Worm (Caenorhabditis elegans) whole organism, L3 larva: ENCODE data around the gene Y105C5A.9.

Experiments
- ama-1 ChIP-seq: fragments of 150-350 bp; optimal IDR thresholded peaks from 2 replicates; lab custom pipeline; 2018
- elt-1 ChIP-seq: fragments of 150-350 bp; optimal IDR thresholded peaks from 2 replicates; lab custom pipeline; 2014; ENCODE audit warnings: missing biosample characterization, missing genetic modification characterization
- nfya-1 ChIP-seq: sonication (generic microtip); optimal IDR thresholded peaks from 2 replicates; lab custom pipeline; 2017; ENCODE audit warnings: missing genetic modification characterization, mild to moderate bottlenecking, missing compliant biosample characterization, antibody characterized with exemption, moderate library complexity; ENCODE audit not compliant: insufficient read depth
- nhr-237 ChIP-seq: fragments of 150-350 bp; optimal IDR thresholded peaks from 2 replicates; lab custom pipeline; 2014; ENCODE audit warnings: missing biosample characterization, missing genetic modification characterization
- nhr-28 ChIP-seq: fragments of 150-350 bp; optimal IDR thresholded peaks from 2 replicates; lab custom pipeline; 2014; ENCODE audit warnings: missing biosample characterization, missing genetic modification characterization
- pha-4 ChIP-seq: fragments of 150-350 bp; optimal IDR thresholded peaks from 2 replicates; lab custom pipeline; 2014; ENCODE audit warnings: missing biosample characterization, missing genetic modification reagents, missing genetic modification characterization
- pqm-1 ChIP-seq: fragments of 150-350 bp; optimal IDR thresholded peaks from 2 replicates; lab custom pipeline; 2017; ENCODE audit warnings: missing biosample characterization, missing genetic modification characterization, inconsistent platforms
- skn-1 ChIP-seq: fragments of 150-350 bp; optimal IDR thresholded peaks from 2 replicates; lab custom pipeline; 2014; ENCODE audit warnings: missing biosample characterization, missing genetic modification characterization
- unc-39 ChIP-seq: sonication (generic microtip); optimal IDR thresholded peaks from 4 replicates; lab custom pipeline; 2017; ENCODE audit warnings: missing biosample characterization, missing genetic modification characterization
- ztf-11 ChIP-seq: fragments of 150-350 bp; optimal IDR thresholded peaks from 2 replicates; lab custom pipeline; 2014; ENCODE audit warnings: missing biosample characterization, missing genetic modification characterization
- ztf-4 ChIP-seq: fragments of 150-350 bp; optimal IDR thresholded peaks from 2 replicates; lab custom pipeline; 2014; ENCODE audit warnings: missing biosample characterization, missing genetic modification characterization

DNA sequence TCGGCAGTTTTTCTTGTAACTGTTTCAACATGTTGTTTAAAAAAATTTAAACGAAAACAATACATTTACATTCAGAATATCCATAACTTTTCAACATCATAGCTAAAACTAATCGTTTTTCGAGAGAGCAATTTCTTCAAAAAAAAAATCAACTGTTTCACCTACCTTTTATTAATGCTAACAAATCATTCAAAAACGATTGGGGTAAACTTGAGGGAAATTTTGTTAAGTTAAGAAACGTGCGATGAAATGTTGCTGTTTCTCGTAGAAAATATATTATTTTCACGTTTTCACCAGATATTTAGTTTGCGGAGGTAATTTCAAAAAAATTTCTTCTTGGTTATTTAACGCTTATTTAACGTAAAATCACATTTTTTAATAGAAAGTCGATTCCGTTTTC lies 24.9 kb upstream of the Y105C5A.9 start:
- TF ChIP-seq ztf-11 (tag; lab: Kevin White, UChicago) = no peak
- TF ChIP-seq nfya-1 (tag; lab: Kevin White, UChicago) = no peak
- TF ChIP-seq pha-4 (tag; lab: Kevin White, UChicago) = no peak
- no peak for TF ChIP-seq unc-39 (tag; lab: Kevin White, UChicago)
- TF ChIP-seq ztf-4 = no peak
- TF ChIP-seq nhr-237 (tag; lab: Kevin White, UChicago) = no peak
- TF ChIP-seq elt-1 (tag; lab: Kevin White, UChicago) = no peak
- TF ChIP-seq ama-1 (lab: Kevin White, UChicago) = no peak
- no peak for TF ChIP-seq pqm-1 (tag; lab: Kevin White, UChicago)
- no peak for TF ChIP-seq skn-1
- no peak for TF ChIP-seq nhr-28 (tag; lab: Kevin White, UChicago)
